Fruit fly (Drosophila melanogaster): Measurements from ENCODE around the gene nuf.

Gene nuf

dm6 chr3L:14189431-14189830 is 1.2 kb upstream of the nuf start, which contains the start of gene nan:
Gene nan (minus strand): TSS chr3L:14189648.
- TF ChIP-seq CG12605 (GFP tag; IDR thresholded peaks at IDR 0.05) (peak; percentile 61), D1 (tag; optimal IDR thresholded peaks at IDR 0.05) (no peak), Pif1B (GFP tag; optimal IDR thresholded peaks at IDR 0.05) (no peak), CG34367 (tag; optimal IDR thresholded peaks at IDR 0.05) (no peak), CG15710 (tag; optimal IDR thresholded peaks at IDR 0.05) (no peak)

DNA sequence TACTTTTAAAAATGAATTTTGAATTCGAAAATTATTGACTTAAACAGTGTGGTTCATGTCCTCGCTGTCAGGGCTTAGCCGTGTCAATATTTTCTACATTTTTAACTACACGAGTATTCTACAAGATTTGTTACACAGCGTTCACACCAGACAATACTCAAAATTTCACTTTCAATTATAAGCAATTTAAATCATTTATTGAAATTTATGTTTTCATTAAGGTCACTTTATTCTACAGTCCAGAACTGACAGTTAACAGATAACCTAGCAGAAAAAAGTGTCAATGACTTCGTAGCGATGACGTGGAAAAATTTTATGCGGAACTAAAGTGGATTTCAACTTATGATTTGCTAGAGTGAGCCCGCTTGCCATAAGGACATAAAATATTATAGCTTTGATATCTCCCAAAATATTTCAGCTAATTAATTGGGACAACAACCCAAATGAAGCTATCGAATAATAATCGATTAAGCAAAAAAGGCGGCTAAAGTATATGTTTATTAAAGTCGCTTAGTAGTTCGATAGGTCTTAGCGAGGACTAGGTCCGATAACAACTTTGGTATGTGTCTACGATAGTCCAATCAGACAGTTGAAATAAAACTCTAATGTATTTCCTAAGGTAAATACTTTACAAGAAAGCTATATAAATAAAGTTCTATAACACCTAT is 579 bp upstream of the nuf start:
- TF ChIP-seq CG4496 (GFP tag; IDR thresholded peaks at IDR 0.05) (no peak), D1 (tag; optimal IDR thresholded peaks at IDR 0.05) (peak; percentile 29), Snoo (tag; optimal IDR thresholded peaks at IDR 0.05) (peak; percentile 51), CG13204 (GFP tag; optimal IDR thresholded peaks at IDR 0.05) (no peak), EcR (GFP tag; optimal IDR thresholded peaks at IDR 0.05) (no peak), CG10348 (GFP tag; IDR thresholded peaks at IDR 0.05) (no peak), CG32121 (GFP tag; IDR thresholded peaks at IDR 0.05) (peak; percentile 62), CG17806 (tag; optimal IDR thresholded peaks at IDR 0.05) (no peak), gl (tag; optimal IDR thresholded peaks at IDR 0.05) (no peak), Pif1B (GFP tag; optimal IDR thresholded peaks at IDR 0.05) (no peak), fd96Ca (GFP tag; IDR thresholded peaks at IDR 0.05) (no peak; the same call in 2 of the 3 replicates), CG12605 (GFP tag; IDR thresholded peaks at IDR 0.05) (peak; percentile 68; the same call in 1 of the 2 replicates), CG14655 (GFP tag; optimal IDR thresholded peaks at IDR 0.05) (peak; percentile 17), CG8301 (tag; optimal IDR thresholded peaks at IDR 0.05) (peak; percentile 42), rn (GFP tag; IDR thresholded peaks at IDR 0.05) (no peak), Ets98B (GFP tag; IDR thresholded peaks at IDR 0.05) (peak; percentile 82), CG9948 (tag; optimal IDR thresholded peaks at IDR 0.05) (no peak), Pif1A (GFP tag; optimal IDR thresholded peaks at IDR 0.05) (no peak), CG15710 (tag; optimal IDR thresholded peaks at IDR 0.05) (no peak), CG8159 (tag; optimal IDR thresholded peaks at IDR 0.05) (peak; percentile 52), CG34367 (tag; optimal IDR thresholded peaks at IDR 0.05) (no peak)

DNA sequence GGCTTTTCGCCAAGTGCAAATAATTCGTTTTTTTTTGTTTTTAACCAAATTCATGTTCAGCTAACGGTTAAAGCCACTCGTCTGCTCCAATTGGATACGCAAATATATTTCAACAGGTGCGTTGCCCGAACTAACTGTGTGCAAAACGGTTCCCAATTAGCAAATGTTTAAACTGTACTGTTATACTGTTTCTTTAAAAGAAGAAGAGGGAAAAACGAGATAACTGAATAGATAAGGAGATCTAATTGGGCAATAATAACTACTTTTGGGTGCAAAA is 744 bp downstream of the nuf start:
- no peak for TF ChIP-seq EcR (GFP tag; optimal IDR thresholded peaks at IDR 0.05)
- TF ChIP-seq CG12605 (GFP tag; IDR thresholded peaks at IDR 0.05), result 0 out of 2 replicates have a peak, but pooled peaks have one; percentile 32

DNA sequence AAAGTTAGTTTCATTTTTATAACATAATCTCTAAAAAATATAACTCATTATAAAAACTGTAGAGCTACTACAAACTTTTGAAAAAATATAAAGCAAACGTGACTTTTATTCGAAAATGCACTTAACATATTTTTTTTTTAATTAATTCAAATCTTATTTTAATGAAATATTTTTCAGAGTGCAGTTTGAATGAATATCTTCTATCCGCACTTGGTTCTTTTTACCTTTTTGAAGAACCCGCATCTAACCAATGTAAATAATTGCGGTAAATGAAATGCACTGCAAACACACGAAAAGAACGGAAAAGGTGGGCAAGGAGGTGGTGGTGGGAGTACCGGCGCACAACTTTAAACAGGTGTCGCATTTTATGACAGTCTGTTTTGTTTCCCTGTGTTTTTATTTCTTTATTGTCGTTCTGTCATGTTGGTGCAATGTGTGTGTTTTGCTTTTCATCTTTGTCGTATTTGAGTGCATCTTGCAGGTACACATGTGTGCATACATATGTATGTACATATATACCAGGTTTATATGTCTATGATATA is 3.4 kb downstream of the nuf start:
- TF ChIP-seq CG32121 (GFP tag; IDR thresholded peaks at IDR 0.05) (peak; percentile 35; the same call in 1 of the 2 replicates), Pif1A (GFP tag; optimal IDR thresholded peaks at IDR 0.05) (no peak), CG8159 (tag; optimal IDR thresholded peaks at IDR 0.05) (peak; percentile 6), CG34367 (tag; optimal IDR thresholded peaks at IDR 0.05) (no peak)

- no peak for TF ChIP-seq rn (GFP tag; IDR thresholded peaks at IDR 0.05)
- no peak for TF ChIP-seq CG8301 (tag; optimal IDR thresholded peaks at IDR 0.05)
- TF ChIP-seq CG34367 (tag; optimal IDR thresholded peaks at IDR 0.05), result no peak
- no peak for TF ChIP-seq CG10348 (GFP tag; IDR thresholded peaks at IDR 0.05)
- no peak for TF ChIP-seq CG12605 (GFP tag; IDR thresholded peaks at IDR 0.05)
- no peak for TF ChIP-seq CG4496 (GFP tag; IDR thresholded peaks at IDR 0.05)
- TF ChIP-seq EcR (GFP tag; optimal IDR thresholded peaks at IDR 0.05), result no peak
- no peak for TF ChIP-seq Pif1A (GFP tag; optimal IDR thresholded peaks at IDR 0.05)
- TF ChIP-seq CG14655 (GFP tag; optimal IDR thresholded peaks at IDR 0.05), result no peak
Measured at dm6 chr3L:14195714-14196113, 5.0 kb downstream of the nuf start.

- TF ChIP-seq CG13204 (GFP tag; optimal IDR thresholded peaks at IDR 0.05), result no peak
- TF ChIP-seq Snoo (tag; optimal IDR thresholded peaks at IDR 0.05), result no peak
- no peak for TF ChIP-seq CG4496 (GFP tag; IDR thresholded peaks at IDR 0.05)
- TF ChIP-seq rn (GFP tag; IDR thresholded peaks at IDR 0.05), result no peak
- no peak for TF ChIP-seq CG15710 (tag; optimal IDR thresholded peaks at IDR 0.05)
- TF ChIP-seq CG9948 (tag; optimal IDR thresholded peaks at IDR 0.05), result no peak
- no peak for TF ChIP-seq Pif1A (GFP tag; optimal IDR thresholded peaks at IDR 0.05)
- no peak for TF ChIP-seq CG8301 (tag; optimal IDR thresholded peaks at IDR 0.05)
- TF ChIP-seq CG8159 (tag; optimal IDR thresholded peaks at IDR 0.05), result no peak
- no peak for TF ChIP-seq D1 (tag; optimal IDR thresholded peaks at IDR 0.05)
- no peak for TF ChIP-seq Pif1B (GFP tag; optimal IDR thresholded peaks at IDR 0.05)
Measured at dm6 chr3L:14198216-14198615, 7.5 kb downstream of the nuf start.

- TF ChIP-seq CG9948 (tag; optimal IDR thresholded peaks at IDR 0.05) (no peak), CG12605 (GFP tag; IDR thresholded peaks at IDR 0.05) (no peak), CG14655 (GFP tag; optimal IDR thresholded peaks at IDR 0.05) (no peak), CG8301 (tag; optimal IDR thresholded peaks at IDR 0.05) (no peak), CG13204 (GFP tag; optimal IDR thresholded peaks at IDR 0.05) (no peak), CG32121 (GFP tag; IDR thresholded peaks at IDR 0.05) (peak; percentile 18; the same call in 1 of the 2 replicates), CG15710 (tag; optimal IDR thresholded peaks at IDR 0.05) (no peak), CG34367 (tag; optimal IDR thresholded peaks at IDR 0.05) (no peak), gl (tag; optimal IDR thresholded peaks at IDR 0.05) (no peak), Pif1A (GFP tag; optimal IDR thresholded peaks at IDR 0.05) (no peak), EcR (GFP tag; optimal IDR thresholded peaks at IDR 0.05) (peak; percentile 52), Pif1B (GFP tag; optimal IDR thresholded peaks at IDR 0.05) (no peak), Snoo (tag; optimal IDR thresholded peaks at IDR 0.05) (no peak), fd96Ca (GFP tag; IDR thresholded peaks at IDR 0.05) (no peak), D1 (tag; optimal IDR thresholded peaks at IDR 0.05) (peak; percentile 24), CG10348 (GFP tag; IDR thresholded peaks at IDR 0.05) (no peak), CG4496 (GFP tag; IDR thresholded peaks at IDR 0.05) (no peak; the same call in 2 of the 3 replicates), Ets98B (GFP tag; IDR thresholded peaks at IDR 0.05) (no peak; the same call in 1 of the 2 replicates), rn (GFP tag; IDR thresholded peaks at IDR 0.05) (no peak), CG17806 (tag; optimal IDR thresholded peaks at IDR 0.05) (no peak), CG8159 (tag; optimal IDR thresholded peaks at IDR 0.05) (no peak)
Measured at dm6 chr3L:14200966-14201365, 10.3 kb downstream of the nuf start.
